Worm (Caenorhabditis elegans) whole organism, L3 larva: Measurements from ENCODE around the gene ssq-2.

Experiments
- ama-1 ChIP-seq: fragments of 150-350 bp; optimal IDR thresholded peaks from 2 replicates; lab custom pipeline; 2018
- ceh-16 ChIP-seq: sonication (generic microtip); optimal IDR thresholded peaks from 2 replicates; lab custom pipeline; 2017; ENCODE audit warnings: missing biosample characterization, missing genetic modification characterization
- jun-1 ChIP-seq: fragments of 150-350 bp; optimal IDR thresholded peaks from 2 replicates; lab custom pipeline; 2014; ENCODE audit warnings: missing biosample characterization, missing genetic modification reagents, missing genetic modification characterization
- lin-15B ChIP-seq: fragments of 150-350 bp; optimal IDR thresholded peaks from 2 replicates; lab custom pipeline; 2014; ENCODE audit warnings: missing biosample characterization, missing genetic modification characterization
- lin-39 ChIP-seq: fragments of 150-350 bp; optimal IDR thresholded peaks from 2 replicates; lab custom pipeline; 2018; ENCODE audit warnings: missing biosample characterization, missing genetic modification reagents, missing genetic modification characterization
- nhr-77 ChIP-seq: fragments of 150-350 bp; optimal IDR thresholded peaks from 2 replicates; lab custom pipeline; 2014; ENCODE audit warnings: missing biosample characterization, missing genetic modification characterization
- pqm-1 ChIP-seq: fragments of 150-350 bp; optimal IDR thresholded peaks from 2 replicates; lab custom pipeline; 2017; ENCODE audit warnings: missing biosample characterization, missing genetic modification characterization, inconsistent platforms
- zag-1 ChIP-seq: fragments of 150-350 bp; optimal IDR thresholded peaks from 2 replicates; lab custom pipeline; 2014; ENCODE audit warnings: missing biosample characterization, missing genetic modification characterization
- ztf-11 ChIP-seq: fragments of 150-350 bp; optimal IDR thresholded peaks from 2 replicates; lab custom pipeline; 2014; ENCODE audit warnings: missing biosample characterization, missing genetic modification characterization

DNA sequence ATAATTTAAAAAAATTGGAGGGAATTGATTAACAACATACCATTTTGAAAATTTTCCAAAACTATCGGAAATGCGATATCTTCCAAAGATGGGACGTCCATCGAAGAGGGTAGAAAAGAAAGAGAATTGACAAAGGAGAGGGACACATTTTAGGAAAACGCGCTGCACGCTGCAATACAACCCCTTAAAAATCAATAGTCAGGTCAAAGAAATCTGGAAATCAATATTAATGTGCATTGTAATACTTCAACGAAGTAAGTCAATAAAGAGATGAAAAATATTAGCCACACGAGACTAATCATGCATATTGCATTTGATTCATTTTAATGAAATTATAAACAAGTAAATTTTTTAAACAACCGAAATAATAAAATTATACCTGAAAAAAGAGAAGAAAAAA, 26.5 kb upstream of the ssq-2 start, which contains the start of gene Y9C9A.13:
- TF ChIP-seq pqm-1, result no peak
- TF ChIP-seq jun-1 (tag; lab: Kevin White, UChicago), result no peak
- no peak for TF ChIP-seq lin-39
- TF ChIP-seq ztf-11 (tag; lab: Kevin White, UChicago), result no peak
- TF ChIP-seq lin-15B (tag; lab: Kevin White, UChicago), result no peak
- TF ChIP-seq nhr-77 (tag; lab: Kevin White, UChicago), result no peak
- TF ChIP-seq ceh-16 (tag; lab: Kevin White, UChicago), result no peak
- TF ChIP-seq ama-1 (lab: Kevin White, UChicago), result no peak
- no peak for TF ChIP-seq zag-1 (tag; lab: Kevin White, UChicago)
